Fruit fly (Drosophila melanogaster) whole organism, embryonic: ENCODE measurements around the gene CycG.

Source experiments
- Awh ChIP-seq: fragments of 200-800 bp; sonication (Bioruptor generic); IDR thresholded peaks from 2 replicates; pipeline ENCODE4, ENCODE4 v1.3.6; 2022; ENCODE audit warnings: missing biosample characterization, missing genetic modification characterization
- CG10267 ChIP-seq: fragments of 200-800 bp; sonication (Bioruptor generic); optimal IDR thresholded peaks from 2 replicates; lab custom pipeline; 2018; ENCODE audit warnings: missing biosample characterization, mild to moderate bottlenecking, missing genetic modification characterization, moderate library complexity
- CG10654 ChIP-seq: fragments of 200-800 bp; sonication (Bioruptor generic); optimal IDR thresholded peaks from 2 replicates; lab custom pipeline; 2016; ENCODE audit warnings: missing biosample characterization, missing genetic modification characterization
- CG11723 ChIP-seq: fragments of 200-800 bp; sonication (Bioruptor generic); optimal IDR thresholded peaks from 2 replicates; lab custom pipeline; 2017; ENCODE audit warnings: missing biosample characterization, mild to moderate bottlenecking, missing genetic modification characterization
- CG12155 ChIP-seq: fragments of 200-800 bp; sonication (Bioruptor generic); optimal IDR thresholded peaks from 3 replicates; lab custom pipeline; 2016; ENCODE audit warnings: missing biosample characterization, missing genetic modification characterization
- CG13424 ChIP-seq: fragments of 200-800 bp; sonication (Bioruptor generic); optimal IDR thresholded peaks from 2 replicates; lab custom pipeline; 2019; ENCODE audit warnings: missing biosample characterization, mild to moderate bottlenecking, missing genetic modification characterization, moderate library complexity
- CG16813 ChIP-seq: fragments of 200-800 bp; sonication (Bioruptor generic); IDR thresholded peaks from 3 replicates; pipeline ENCODE4 v1.3.6; 2022; ENCODE audit warnings: missing biosample characterization, missing genetic modification characterization; ENCODE audit not compliant: partially characterized antibody
- CG17328 ChIP-seq: fragments of 200-800 bp; sonication (Bioruptor generic); IDR thresholded peaks from 2 replicates; pipeline ENCODE4 v1.3.6; 2022; ENCODE audit warnings: missing biosample characterization, missing genetic modification characterization
- CG1832 ChIP-seq: fragments of 200-800 bp; sonication (Bioruptor generic); optimal IDR thresholded peaks from 2 replicates; lab custom pipeline; 2017; ENCODE audit warnings: missing biosample characterization, mild to moderate bottlenecking, missing genetic modification characterization, inconsistent platforms
- CG2678 ChIP-seq: fragments of 200-800 bp; sonication (Bioruptor generic); optimal IDR thresholded peaks from 3 replicates; lab custom pipeline; 2019; ENCODE audit warnings: missing biosample characterization, mild to moderate bottlenecking, missing genetic modification characterization, moderate library complexity
- CG2712 ChIP-seq: fragments of 200-800 bp; optimal IDR thresholded peaks from 3 replicates; lab custom pipeline; 2019; ENCODE audit warnings: missing biosample characterization, mild to moderate bottlenecking, missing genetic modification characterization, moderate library complexity
- CG30431 ChIP-seq: fragments of 200-800 bp; sonication (Bioruptor generic); optimal IDR thresholded peaks from 2 replicates; lab custom pipeline; 2017; ENCODE audit warnings: missing biosample characterization, missing genetic modification characterization
- CG32767 ChIP-seq: fragments of 200-800 bp; sonication (Bioruptor generic); IDR thresholded peaks from 2 replicates; pipeline ENCODE4 v1.3.6; 2022; ENCODE audit warnings: missing biosample characterization, missing genetic modification characterization
- CG6654 ChIP-seq: fragments of 200-800 bp; sonication (Bioruptor generic); optimal IDR thresholded peaks from 2 replicates; lab custom pipeline; 2017; ENCODE audit warnings: missing biosample characterization, mild to moderate bottlenecking, missing genetic modification characterization
- CG6854 ChIP-seq: fragments of 200-800 bp; sonication (Bioruptor generic); optimal IDR thresholded peaks from 3 replicates; lab custom pipeline; 2017; ENCODE audit warnings: missing biosample characterization, mild to moderate bottlenecking, missing genetic modification characterization
- CG8944 ChIP-seq: fragments of 200-800 bp; sonication (Bioruptor generic); optimal IDR thresholded peaks from 3 replicates; lab custom pipeline; 2016; ENCODE audit warnings: missing biosample characterization, missing genetic modification characterization
- Dfd ChIP-seq, 2 experiments: fragments of >200 bp; optimal IDR thresholded peaks; 2 replicates each; lab custom pipeline; 2017; ENCODE audit warnings: missing biosample characterization in 2 of 2, missing genetic modification characterization in 2 of 2
- Doc2 ChIP-seq: fragments of 200-800 bp; sonication (Bioruptor generic); IDR thresholded peaks from 2 replicates; pipeline ENCODE4 v1.3.6; 2022; ENCODE audit warnings: missing biosample characterization, missing genetic modification characterization
- Dref ChIP-seq: fragments of 200-800 bp; sonication (Bioruptor generic); IDR thresholded peaks from 2 replicates; pipeline ENCODE4 v1.3.6; 2022; ENCODE audit warnings: missing biosample characterization, missing genetic modification characterization
- GATAe ChIP-seq: fragments of 200-800 bp; sonication (Bioruptor generic); conservative IDR thresholded peaks from 2 replicates; pipeline ENCODE4 v1.3.6; 2022; ENCODE audit warnings: missing biosample characterization, missing genetic modification characterization
- H15 ChIP-seq: fragments of 200-800 bp; sonication (Bioruptor generic); IDR thresholded peaks from 3 replicates; pipeline ENCODE4 v1.3.6; 2022; ENCODE audit warnings: missing biosample characterization, missing genetic modification characterization
- Hr3 ChIP-seq: fragments of 200-800 bp; sonication (Bioruptor generic); optimal IDR thresholded peaks from 3 replicates; lab custom pipeline; 2016; ENCODE audit warnings: missing biosample characterization, missing genetic modification characterization
- Hr51 ChIP-seq, 2 experiments: fragments of 200-800 bp; sonication (Bioruptor generic); optimal IDR thresholded peaks; 2 replicates in 1 of 2; 3 replicates in 1 of 2; lab custom pipeline; 2016 to 2018; ENCODE audit warnings: missing biosample characterization in 2 of 2, missing genetic modification characterization in 2 of 2, mild to moderate bottlenecking in 1 of 2, moderate library complexity in 1 of 2
- Neu2 ChIP-seq: fragments of 200-800 bp; sonication (Bioruptor generic); optimal IDR thresholded peaks from 3 replicates; lab custom pipeline; 2016; ENCODE audit warnings: missing biosample characterization, missing genetic modification characterization, borderline replicate concordance
- Nf-YC ChIP-seq: fragments of 200-800 bp; optimal IDR thresholded peaks from 3 replicates; lab custom pipeline; 2019; ENCODE audit warnings: missing biosample characterization, mild to moderate bottlenecking, missing genetic modification characterization, moderate library complexity
- Taf1 ChIP-seq: fragments of 200-800 bp; sonication (Bioruptor generic); IDR thresholded peaks from 2 replicates; pipeline ENCODE4 v1.3.6; 2022; ENCODE audit warnings: missing biosample characterization, missing genetic modification characterization
- Xbp1 ChIP-seq: fragments of 200-800 bp; sonication (Bioruptor generic); optimal IDR thresholded peaks from 3 replicates; lab custom pipeline; 2016; ENCODE audit warnings: missing biosample characterization, mild to moderate bottlenecking, missing genetic modification characterization
- aop ChIP-seq: fragments of 200-800 bp; sonication (Bioruptor generic); IDR thresholded peaks from 2 replicates; pipeline ENCODE4 v1.3.6; 2022; ENCODE audit warnings: missing biosample characterization, missing genetic modification characterization
- ato ChIP-seq: fragments of 200-800 bp; sonication (Bioruptor generic); IDR thresholded peaks from 2 replicates; pipeline ENCODE4 v1.3.6; 2022; ENCODE audit warnings: missing biosample characterization, missing genetic modification characterization; ENCODE audit not compliant: partially characterized antibody
- bcd ChIP-seq: fragments of 200-800 bp; sonication (Bioruptor generic); optimal IDR thresholded peaks from 2 replicates; lab custom pipeline; 2017; ENCODE audit warnings: missing biosample characterization, mild to moderate bottlenecking, missing genetic modification characterization
- cas ChIP-seq: fragments of 200-800 bp; sonication (Bioruptor generic); IDR thresholded peaks from 2 replicates; pipeline ENCODE4 v1.3.6; 2022; ENCODE audit warnings: missing biosample characterization, missing genetic modification characterization
- crc ChIP-seq: fragments of 200-800 bp; sonication (Bioruptor generic); optimal IDR thresholded peaks from 2 replicates; lab custom pipeline; 2016; ENCODE audit warnings: missing biosample characterization, missing genetic modification characterization
- cwo ChIP-seq: fragments of 200-800 bp; sonication (Bioruptor generic); optimal IDR thresholded peaks from 3 replicates; lab custom pipeline; 2017; ENCODE audit warnings: missing biosample characterization, missing genetic modification characterization, mild to moderate bottlenecking, moderate library complexity, missing genetic modification reagents
- gro ChIP-seq: fragments of 200-800 bp; sonication (Bioruptor generic); optimal IDR thresholded peaks from 2 replicates; lab custom pipeline; 2016; ENCODE audit warnings: missing biosample characterization, missing genetic modification characterization
- her ChIP-seq: fragments of 200-800 bp; sonication (Bioruptor generic); optimal IDR thresholded peaks from 2 replicates; lab custom pipeline; 2016; ENCODE audit warnings: missing biosample characterization, missing genetic modification characterization
- jumu ChIP-seq: fragments of 200-800 bp; sonication (Bioruptor generic); optimal IDR thresholded peaks from 3 replicates; lab custom pipeline; 2016; ENCODE audit warnings: missing biosample characterization, missing genetic modification characterization
- kah ChIP-seq: fragments of 200-800 bp; sonication (Bioruptor generic); optimal IDR thresholded peaks from 2 replicates; lab custom pipeline; 2018; ENCODE audit warnings: missing biosample characterization, mild to moderate bottlenecking, missing genetic modification characterization
- mirr ChIP-seq: fragments of 200-800 bp; sonication (Bioruptor generic); optimal IDR thresholded peaks from 3 replicates; lab custom pipeline; 2018; ENCODE audit warnings: missing biosample characterization, mild to moderate bottlenecking, missing genetic modification characterization
- phol ChIP-seq: fragments of 200-800 bp; sonication (Bioruptor generic); optimal IDR thresholded peaks from 3 replicates; lab custom pipeline; 2018; ENCODE audit warnings: missing biosample characterization, mild to moderate bottlenecking, missing genetic modification characterization, moderate library complexity
- prd ChIP-seq, 3 experiments: fragments of >200 bp in 2 of 3; fragments of 200-800 bp in 1 of 3; sonication (Bioruptor generic) in 1 of 3; optimal IDR thresholded peaks in 2 of 3; IDR thresholded peaks in 1 of 3; 2 replicates in 2 of 3; 3 replicates in 1 of 3; pipeline versions ENCODE4 v1.3.6 to Lab custom; 2017 to 2022; ENCODE audit warnings: missing biosample characterization in 1 of 3, missing genetic modification characterization in 1 of 3
- schlank ChIP-seq: fragments of 200-800 bp; sonication (Bioruptor generic); optimal IDR thresholded peaks from 2 replicates; lab custom pipeline; 2018; ENCODE audit warnings: missing biosample characterization, mild to moderate bottlenecking, missing genetic modification characterization
- scrt ChIP-seq: fragments of 200-800 bp; sonication (Bioruptor generic); optimal IDR thresholded peaks from 2 replicates; lab custom pipeline; 2018; ENCODE audit warnings: missing biosample characterization, mild to moderate bottlenecking, missing genetic modification characterization, moderate library complexity
- seq ChIP-seq: fragments of 200-800 bp; sonication (Bioruptor generic); IDR thresholded peaks from 2 replicates; pipeline ENCODE4 v1.3.6; 2022; ENCODE audit warnings: missing biosample characterization, missing genetic modification characterization
- sima ChIP-seq: fragments of 200-800 bp; sonication (Bioruptor generic); optimal IDR thresholded peaks from 2 replicates; lab custom pipeline; 2016; ENCODE audit warnings: missing biosample characterization, missing genetic modification characterization
- sr ChIP-seq: fragments of 200-800 bp; sonication (Bioruptor generic); IDR thresholded peaks from 3 replicates; pipeline ENCODE4 v1.3.6; 2022; ENCODE audit warnings: missing biosample characterization, missing genetic modification characterization
- ssp ChIP-seq: fragments of 200-800 bp; sonication (Bioruptor generic); IDR thresholded peaks from 2 replicates; pipeline ENCODE4 v1.3.6; 2022; ENCODE audit warnings: missing biosample characterization, missing genetic modification characterization
- tgo ChIP-seq: fragments of 200-800 bp; sonication (Bioruptor generic); IDR thresholded peaks from 3 replicates; pipeline ENCODE4 v1.3.6; 2022; ENCODE audit warnings: missing biosample characterization, missing genetic modification characterization
- tio ChIP-seq: fragments of 200-800 bp; sonication (Bioruptor generic); optimal IDR thresholded peaks from 2 replicates; lab custom pipeline; 2017; ENCODE audit warnings: missing biosample characterization, missing genetic modification characterization, inconsistent platforms
- toy ChIP-seq: fragments of 200-800 bp; sonication (Bioruptor generic); IDR thresholded peaks from 2 replicates; pipeline ENCODE4 v1.3.6; 2022; ENCODE audit warnings: missing biosample characterization, missing genetic modification characterization
- zen2 ChIP-seq: fragments of 200-800 bp; sonication (Bioruptor generic); IDR thresholded peaks from 3 replicates; pipeline ENCODE4 v1.3.6; 2022; ENCODE audit warnings: missing biosample characterization, missing genetic modification characterization; ENCODE audit not compliant: partially characterized antibody

CycG gene

dm6 chr3R:31588374-31588773 lies 24.1 kb downstream of the CycG start, which contains the start of gene CG1635 (continued):
- TF ChIP-seq CG12155 (GFP tag; lab: Kevin White, UChicago) (peak; percentile 98), CG32767 (GFP tag; lab: Robert Waterston, UW) (peak; percentile 99), Nf-YC (tag; lab: Kevin White, UChicago) (peak; percentile 94), Neu2 (GFP tag; lab: Kevin White, UChicago) (peak; percentile 83), tio (GFP tag; lab: Kevin White, UChicago) (peak; percentile 96), zen2 (GFP tag; lab: Robert Waterston, UW) (no peak), bcd (GFP tag; lab: Kevin White, UChicago) (peak; percentile 99), prd (optimal IDR thresholded peaks at IDR 0.05; lab: Kevin White, UChicago) (no peak), prd (GFP tag; IDR thresholded peaks at IDR 0.05; lab: Robert Waterston, UW) (peak; percentile 99), cwo (GFP tag; lab: Kevin White, UChicago) (peak; percentile 99), gro (GFP tag; lab: Kevin White, UChicago) (peak; percentile 99), CG6654 (GFP tag; lab: Kevin White, UChicago) (peak; percentile 93), CG17328 (GFP tag; lab: Robert Waterston, UW) (peak; percentile 100), scrt (peak; percentile 98), CG1832 (GFP tag; lab: Kevin White, UChicago) (no peak), CG10654 (peak; percentile 98), CG8944 (GFP tag; lab: Kevin White, UChicago) (peak; percentile 96), Dref (GFP tag; lab: Robert Waterston, UW) (peak; percentile 50), her (GFP tag; lab: Kevin White, UChicago) (peak; percentile 96), ato (GFP tag; lab: Robert Waterston, UW) (no peak; the same call in 1 of the 2 replicates), Xbp1 (peak; percentile 99), CG30431 (GFP tag; lab: Kevin White, UChicago) (peak; percentile 97), toy (GFP tag; lab: Robert Waterston, UW) (peak; percentile 98), kah (GFP tag; lab: Kevin White, UChicago) (peak; percentile 99), Doc2 (peak; percentile 95), mirr (peak; percentile 99), crc (GFP tag; lab: Kevin White, UChicago) (peak; percentile 97), aop (GFP tag; lab: Robert Waterston, UW) (peak; percentile 95), schlank (tag; lab: Kevin White, UChicago) (peak; percentile 99), sima (GFP tag; lab: Kevin White, UChicago) (peak; percentile 70), ssp (GFP tag; lab: Robert Waterston, UW) (peak; percentile 93), phol (tag; lab: Kevin White, UChicago) (peak; percentile 99), seq (GFP tag; lab: Robert Waterston, UW) (peak; percentile 100), CG11723 (GFP tag; lab: Kevin White, UChicago) (peak; percentile 99), Taf1 (GFP tag; lab: Robert Waterston, UW) (peak; percentile 99), jumu (peak; percentile 97), CG2678 (peak; percentile 100), Hr3 (peak; percentile 99), GATAe (peak; percentile 98), Awh (peak; percentile 100), tgo (GFP tag; lab: Robert Waterston, UW) (peak; percentile 99), H15 (peak; percentile 99), Dfd (GFP tag; optimal IDR thresholded peaks at IDR 0.05; lab: Kevin White, UChicago) (no peak), sr (GFP tag; lab: Robert Waterston, UW) (peak; percentile 97), CG2712 (peak; percentile 100), cas (GFP tag; lab: Robert Waterston, UW) (peak; percentile 99), CG6854 (GFP tag; lab: Kevin White, UChicago) (peak; percentile 99), CG10267 (peak; percentile 99), CG13424 (tag; lab: Kevin White, UChicago) (peak; percentile 100), Hr51 (GFP tag; optimal IDR thresholded peaks at IDR 0.05; lab: Kevin White, UChicago) (peak; percentile 98 to 100), CG16813 (GFP tag; lab: Robert Waterston, UW) (peak; percentile 51)
